Fruit fly (Drosophila melanogaster) whole organism, embryonic: ENCODE measurements around the gene Cp18.

ENCODE experiments used
- Atf-2 ChIP-seq: fragments of 200-800 bp; sonication (Bioruptor generic); optimal IDR thresholded peaks from 2 replicates; lab custom pipeline; 2016; ENCODE audit warnings: missing biosample characterization, missing genetic modification characterization
- CG10267 ChIP-seq: fragments of 200-800 bp; sonication (Bioruptor generic); optimal IDR thresholded peaks from 2 replicates; lab custom pipeline; 2018; ENCODE audit warnings: missing biosample characterization, mild to moderate bottlenecking, missing genetic modification characterization, moderate library complexity
- CG10462 ChIP-seq: fragments of 200-800 bp; sonication (Bioruptor generic); optimal IDR thresholded peaks from 2 replicates; lab custom pipeline; 2016; ENCODE audit warnings: missing biosample characterization, missing genetic modification characterization
- CG10565 ChIP-seq: fragments of 200-800 bp; sonication (Bioruptor generic); optimal IDR thresholded peaks from 3 replicates; lab custom pipeline; 2016; ENCODE audit warnings: missing biosample characterization, mild to moderate bottlenecking, missing genetic modification characterization
- CG12071 ChIP-seq: fragments of 200-800 bp; sonication (Bioruptor generic); optimal IDR thresholded peaks from 3 replicates; lab custom pipeline; 2018; ENCODE audit warnings: missing biosample characterization, mild to moderate bottlenecking, missing genetic modification characterization
- CG13424 ChIP-seq: fragments of 200-800 bp; sonication (Bioruptor generic); optimal IDR thresholded peaks from 2 replicates; lab custom pipeline; 2019; ENCODE audit warnings: missing biosample characterization, mild to moderate bottlenecking, missing genetic modification characterization, moderate library complexity
- CG13624 ChIP-seq: fragments of 200-800 bp; sonication (Bioruptor generic); optimal IDR thresholded peaks from 2 replicates; lab custom pipeline; 2016; ENCODE audit warnings: missing biosample characterization, missing genetic modification characterization
- CG13894 ChIP-seq: fragments of 200-800 bp; sonication (Bioruptor generic); optimal IDR thresholded peaks from 3 replicates; lab custom pipeline; 2018; ENCODE audit warnings: missing biosample characterization, mild to moderate bottlenecking, missing genetic modification characterization, moderate library complexity
- CG14667 ChIP-seq: fragments of 200-800 bp; sonication (Bioruptor generic); IDR thresholded peaks from 2 replicates; pipeline ENCODE4 v1.3.6; 2022; ENCODE audit warnings: missing biosample characterization, missing genetic modification characterization
- CG15696 ChIP-seq: fragments of 200-800 bp; sonication (Bioruptor generic); optimal IDR thresholded peaks from 2 replicates; lab custom pipeline; 2019; ENCODE audit warnings: missing biosample characterization, mild to moderate bottlenecking, missing genetic modification characterization, moderate library complexity
- CG16779 ChIP-seq: fragments of 200-800 bp; sonication (Bioruptor generic); IDR thresholded peaks from 2 replicates; pipeline ENCODE4 v1.3.6; 2022; ENCODE audit warnings: missing biosample characterization, missing genetic modification characterization
- CG16863 ChIP-seq: fragments of 200-800 bp; sonication (Bioruptor generic); optimal IDR thresholded peaks from 3 replicates; lab custom pipeline; 2016; ENCODE audit warnings: missing biosample characterization, missing genetic modification characterization
- CG17328 ChIP-seq: fragments of 200-800 bp; sonication (Bioruptor generic); IDR thresholded peaks from 2 replicates; pipeline ENCODE4 v1.3.6; 2022; ENCODE audit warnings: missing biosample characterization, missing genetic modification characterization
- CG18262 ChIP-seq: fragments of 200-800 bp; optimal IDR thresholded peaks from 3 replicates; lab custom pipeline; 2019; ENCODE audit warnings: missing biosample characterization, mild to moderate bottlenecking, missing genetic modification characterization, moderate library complexity
- CG3847 ChIP-seq: fragments of 200-800 bp; sonication (Bioruptor generic); IDR thresholded peaks from 2 replicates; pipeline ENCODE4 v1.3.6; 2022; ENCODE audit warnings: missing biosample characterization, missing genetic modification characterization
- CG7745 ChIP-seq: fragments of 200-800 bp; sonication (Bioruptor generic); optimal IDR thresholded peaks from 2 replicates; lab custom pipeline; 2018; ENCODE audit warnings: missing biosample characterization, mild to moderate bottlenecking, missing genetic modification characterization, moderate library complexity
- CG7987 ChIP-seq: fragments of 200-800 bp; sonication (Bioruptor generic); optimal IDR thresholded peaks from 2 replicates; lab custom pipeline; 2018; ENCODE audit warnings: missing biosample characterization, mild to moderate bottlenecking, missing genetic modification characterization, moderate library complexity
- CG8765 ChIP-seq: fragments of 200-800 bp; sonication (Bioruptor generic); IDR thresholded peaks from 2 replicates; pipeline ENCODE4 v1.3.6; 2022; ENCODE audit warnings: missing biosample characterization, missing genetic modification characterization
- Dek ChIP-seq: fragments of 200-800 bp; sonication (Bioruptor generic); optimal IDR thresholded peaks from 3 replicates; lab custom pipeline; 2019; ENCODE audit warnings: missing biosample characterization, mild to moderate bottlenecking, missing genetic modification characterization, moderate library complexity
- Dfd ChIP-seq, 2 experiments: fragments of >200 bp; optimal IDR thresholded peaks; 2 replicates each; lab custom pipeline; 2017; ENCODE audit warnings: missing biosample characterization in 2 of 2, missing genetic modification characterization in 2 of 2
- ERR ChIP-seq: fragments of 200-800 bp; sonication (Bioruptor generic); optimal IDR thresholded peaks from 2 replicates; lab custom pipeline; 2016; ENCODE audit warnings: missing biosample characterization, missing genetic modification characterization
- HHEX ChIP-seq: fragments of 200-800 bp; sonication (Bioruptor generic); optimal IDR thresholded peaks from 3 replicates; lab custom pipeline; 2017; ENCODE audit warnings: missing biosample characterization, mild to moderate bottlenecking, missing genetic modification characterization, missing genetic modification reagents
- HLH54F ChIP-seq: fragments of 200-800 bp; sonication (Bioruptor generic); optimal IDR thresholded peaks from 3 replicates; lab custom pipeline; 2016; ENCODE audit warnings: missing biosample characterization, missing genetic modification characterization
- Hmr ChIP-seq: fragments of 200-800 bp; sonication (Bioruptor generic); optimal IDR thresholded peaks from 3 replicates; lab custom pipeline; 2017; ENCODE audit warnings: mild to moderate bottlenecking, missing biosample characterization, missing genetic modification reagents, missing genetic modification characterization
- Med ChIP-seq: fragments of 200-800 bp; sonication (Bioruptor generic); peaks from one replicate; lab custom pipeline; 2016; ENCODE audit warnings: missing biosample characterization, missing genetic modification characterization, mild to moderate bottlenecking, inconsistent platforms, moderate library complexity
- Ptx1 ChIP-seq: fragments of 200-800 bp; sonication (Bioruptor generic); IDR thresholded peaks from 2 replicates; pipeline ENCODE4 v1.3.6; 2022; ENCODE audit warnings: missing biosample characterization, missing genetic modification characterization
- Rfx ChIP-seq: fragments of 200-800 bp; sonication (Bioruptor generic); IDR thresholded peaks from 2 replicates; pipeline ENCODE4 v1.3.6; 2022; ENCODE audit warnings: missing biosample characterization, missing genetic modification characterization
- Scr ChIP-seq: fragments of 200-800 bp; sonication (Bioruptor generic); IDR thresholded peaks from 2 replicates; pipeline ENCODE4 v1.3.6; 2022; ENCODE audit warnings: missing biosample characterization, missing genetic modification characterization; ENCODE audit not compliant: partially characterized antibody
- Tbp ChIP-seq: fragments of >200 bp; optimal IDR thresholded peaks from 2 replicates; lab custom pipeline; 2018; ENCODE audit warnings: missing biosample characterization, missing genetic modification characterization
- YL-1 ChIP-seq: fragments of 200-800 bp; sonication (Bioruptor generic); optimal IDR thresholded peaks from 3 replicates; lab custom pipeline; 2017; ENCODE audit warnings: missing biosample characterization, mild to moderate bottlenecking, missing genetic modification characterization
- ab ChIP-seq: fragments of 200-800 bp; sonication (Bioruptor generic); optimal IDR thresholded peaks from 2 replicates; lab custom pipeline; 2016; ENCODE audit warnings: missing biosample characterization, missing genetic modification characterization
- ap ChIP-seq: fragments of 200-800 bp; sonication (Bioruptor generic); IDR thresholded peaks from 2 replicates; pipeline ENCODE4 v1.3.6; 2022; ENCODE audit warnings: missing biosample characterization, missing genetic modification characterization
- ara ChIP-seq: fragments of 200-800 bp; sonication (Bioruptor generic); IDR thresholded peaks from 2 replicates; pipeline ENCODE4 v1.3.6; 2022; ENCODE audit warnings: missing biosample characterization, missing genetic modification characterization
- chinmo ChIP-seq: fragments of 200-800 bp; sonication (Bioruptor generic); IDR thresholded peaks from 4 replicates; pipeline ENCODE4 v1.3.6; 2022; ENCODE audit warnings: missing biosample characterization, missing genetic modification characterization; ENCODE audit not compliant: partially characterized antibody
- dati ChIP-seq: fragments of 200-800 bp; sonication (Bioruptor generic); IDR thresholded peaks from 2 replicates; pipeline ENCODE4 v1.3.6; 2022; ENCODE audit warnings: missing biosample characterization, missing genetic modification characterization
- gcm2 ChIP-seq: fragments of 200-800 bp; sonication (Bioruptor generic); optimal IDR thresholded peaks from 2 replicates; lab custom pipeline; 2016; ENCODE audit warnings: missing biosample characterization, missing genetic modification characterization
- gfzf ChIP-seq: fragments of 200-800 bp; sonication (Bioruptor generic); optimal IDR thresholded peaks from 2 replicates; lab custom pipeline; 2016; ENCODE audit warnings: missing biosample characterization, mild to moderate bottlenecking, missing genetic modification characterization, moderate library complexity
- h ChIP-seq: fragments of >200 bp; optimal IDR thresholded peaks from 2 replicates; lab custom pipeline; 2017
- ken ChIP-seq: fragments of 200-800 bp; sonication (Bioruptor generic); IDR thresholded peaks from 3 replicates; pipeline ENCODE4 v1.3.6; 2022; ENCODE audit warnings: missing biosample characterization, missing genetic modification characterization
- mld ChIP-seq: fragments of 200-800 bp; sonication (Bioruptor generic); IDR thresholded peaks from 3 replicates; pipeline ENCODE4 v1.3.6; 2022; ENCODE audit warnings: missing biosample characterization, missing genetic modification characterization; ENCODE audit not compliant: partially characterized antibody
- nau ChIP-seq: fragments of 200-800 bp; sonication (Bioruptor generic); optimal IDR thresholded peaks from 3 replicates; lab custom pipeline; 2017; ENCODE audit warnings: missing biosample characterization, mild to moderate bottlenecking, missing genetic modification characterization, missing genetic modification reagents
- nerfin-1 ChIP-seq: fragments of 200-800 bp; sonication (Bioruptor generic); optimal IDR thresholded peaks from 3 replicates; lab custom pipeline; 2019; ENCODE audit warnings: missing biosample characterization, mild to moderate bottlenecking, missing genetic modification characterization, moderate library complexity
- p53 ChIP-seq: fragments of 200-800 bp; sonication (Bioruptor generic); optimal IDR thresholded peaks from 2 replicates; lab custom pipeline; 2016; ENCODE audit warnings: missing biosample characterization, missing genetic modification characterization
- ro ChIP-seq: fragments of 200-800 bp; sonication (Bioruptor generic); IDR thresholded peaks from 2 replicates; pipeline ENCODE4 v1.3.6; 2022; ENCODE audit warnings: missing biosample characterization, missing genetic modification characterization
- seq ChIP-seq: fragments of 200-800 bp; sonication (Bioruptor generic); IDR thresholded peaks from 2 replicates; pipeline ENCODE4 v1.3.6; 2022; ENCODE audit warnings: missing biosample characterization, missing genetic modification characterization
- sim ChIP-seq: fragments of 200-800 bp; sonication (Bioruptor generic); IDR thresholded peaks from 2 replicates; pipeline ENCODE4 v1.3.6; 2022; ENCODE audit warnings: missing biosample characterization, missing genetic modification characterization
- vnd ChIP-seq: fragments of 200-800 bp; sonication (Bioruptor generic); IDR thresholded peaks from 3 replicates; pipeline ENCODE4 v1.3.6; 2022; ENCODE audit warnings: missing biosample characterization, missing genetic modification characterization; ENCODE audit not compliant: partially characterized antibody
- wek ChIP-seq: fragments of 200-800 bp; sonication (Bioruptor generic); optimal IDR thresholded peaks from 3 replicates; lab custom pipeline; 2018; ENCODE audit warnings: missing biosample characterization, mild to moderate bottlenecking, missing genetic modification characterization, moderate library complexity
- wor ChIP-seq: fragments of 200-800 bp; sonication (Bioruptor generic); IDR thresholded peaks from 2 replicates; pipeline ENCODE4 v1.3.6; 2022; ENCODE audit warnings: missing biosample characterization, missing genetic modification characterization
- zen2 ChIP-seq: fragments of 200-800 bp; sonication (Bioruptor generic); IDR thresholded peaks from 3 replicates; pipeline ENCODE4 v1.3.6; 2022; ENCODE audit warnings: missing biosample characterization, missing genetic modification characterization; ENCODE audit not compliant: partially characterized antibody

The Cp18 gene

dm6 chr3L:8765969-8766538 lies 39.5 kb downstream of the Cp18 start (continued):
- TF ChIP-seq CG18262 (tag; lab: Kevin White, UChicago) (peak; percentile 99), CG10565 (GFP tag; lab: Kevin White, UChicago) (peak; percentile 94), ro (GFP tag; lab: Robert Waterston, UW) (peak; percentile 95), CG16863 (GFP tag; lab: Kevin White, UChicago) (peak; percentile 98), CG12071 (GFP tag; lab: Kevin White, UChicago) (peak; percentile 97), vnd (GFP tag; lab: Robert Waterston, UW) (peak; percentile 75), CG3847 (peak; percentile 98), nerfin-1 (tag; lab: Kevin White, UChicago) (peak; percentile 91), CG16779 (GFP tag; lab: Robert Waterston, UW) (peak; percentile 90), mld (GFP tag; lab: Robert Waterston, UW) (peak; percentile 51; the same call in 1 of the 3 replicates), dati (GFP tag; lab: Robert Waterston, UW) (peak; percentile 93), nau (GFP tag; lab: Kevin White, UChicago) (peak; percentile 96), wek (GFP tag; lab: Kevin White, UChicago) (peak; percentile 90), CG15696 (tag; lab: Kevin White, UChicago) (peak; percentile 64), chinmo (GFP tag; lab: Robert Waterston, UW) (peak; percentile 95; the same call in 3 of the 4 replicates), zen2 (GFP tag; lab: Robert Waterston, UW) (no peak), ap (GFP tag; lab: Robert Waterston, UW) (peak; percentile 95), p53 (peak; percentile 61), CG14667 (GFP tag; lab: Robert Waterston, UW) (peak; percentile 96), YL-1 (GFP tag; lab: Kevin White, UChicago) (peak; percentile 92), HLH54F (GFP tag; lab: Kevin White, UChicago) (peak; percentile 98), h (no peak), CG8765 (peak; percentile 92), CG10267 (tag; lab: Kevin White, UChicago) (peak; percentile 77), ara (GFP tag; lab: Robert Waterston, UW) (peak; percentile 96), Scr (peak; percentile 44), Med (peak; percentile 98), Rfx (GFP tag; lab: Robert Waterston, UW) (peak; percentile 98), CG17328 (GFP tag; lab: Robert Waterston, UW) (peak; percentile 97), Dek (peak; percentile 96), CG13894 (tag; lab: Kevin White, UChicago) (peak; percentile 85), Ptx1 (GFP tag; lab: Robert Waterston, UW) (peak; percentile 98), ken (GFP tag; lab: Robert Waterston, UW) (peak; percentile 98), ERR (GFP tag; lab: Kevin White, UChicago) (peak; percentile 91), Dfd (GFP tag; optimal IDR thresholded peaks at IDR 0.05; lab: Kevin White, UChicago) (no peak), HHEX (GFP tag; lab: Kevin White, UChicago) (peak; percentile 96), Hmr (GFP tag; lab: Kevin White, UChicago) (peak; percentile 99), CG13424 (tag; lab: Kevin White, UChicago) (peak; percentile 99), sim (GFP tag; lab: Robert Waterston, UW) (peak; percentile 92), CG10462 (GFP tag; lab: Kevin White, UChicago) (peak; percentile 98), Atf-2 (GFP tag; lab: Kevin White, UChicago) (peak; percentile 99), ab (GFP tag; lab: Kevin White, UChicago) (peak; percentile 98), gfzf (GFP tag; lab: Kevin White, UChicago) (peak; percentile 27), seq (GFP tag; lab: Robert Waterston, UW) (peak; percentile 98), CG7987 (peak; percentile 87), CG7745 (tag; lab: Kevin White, UChicago) (peak; percentile 42), wor (GFP tag; lab: Robert Waterston, UW) (peak; percentile 99), Tbp (no peak), gcm2 (GFP tag; lab: Kevin White, UChicago) (peak; percentile 98), CG13624 (GFP tag; lab: Kevin White, UChicago) (peak; percentile 80)
